Worm (Caenorhabditis elegans) whole organism, L1 larva: ENCODE measurements around the gene sym-3.

Experiments used
- C04F5.9 ChIP-seq: sonication (generic microtip); optimal IDR thresholded peaks from 2 replicates; lab custom pipeline; 2016; ENCODE audit warnings: missing genetic modification characterization, missing compliant biosample characterization
- C16A3.4 ChIP-seq: fragments of 150-350 bp; optimal IDR thresholded peaks from 2 replicates; lab custom pipeline; 2014; ENCODE audit warnings: missing biosample characterization, missing genetic modification characterization
- F16B12.6 ChIP-seq: fragments of 150-350 bp; optimal IDR thresholded peaks from 2 replicates; lab custom pipeline; 2014; ENCODE audit warnings: missing biosample characterization, missing genetic modification characterization
- Y116A8C.19 ChIP-seq: sonication (generic microtip); optimal IDR thresholded peaks from 2 replicates; lab custom pipeline; 2016; ENCODE audit warnings: missing compliant biosample characterization, missing genetic modification characterization, borderline replicate concordance
- aha-1 ChIP-seq: fragments of 150-350 bp; optimal IDR thresholded peaks from 2 replicates; lab custom pipeline; 2014; ENCODE audit warnings: missing biosample characterization, missing genetic modification characterization
- ama-1 ChIP-seq: fragments of 150-350 bp; optimal IDR thresholded peaks from 2 replicates; lab custom pipeline; 2014
- ceh-63 ChIP-seq: fragments of 200-800 bp; sonication (Bioruptor generic); optimal IDR thresholded peaks from 2 replicates; lab custom pipeline; 2018; ENCODE audit warnings: mild to moderate bottlenecking, missing genetic modification characterization, missing compliant biosample characterization
- ceh-8 ChIP-seq: fragments of 200-800 bp; sonication (Bioruptor generic); optimal IDR thresholded peaks from 2 replicates; lab custom pipeline; 2018; ENCODE audit warnings: mild to moderate bottlenecking, missing genetic modification characterization, moderate library complexity, missing compliant biosample characterization
- ceh-90 ChIP-seq: sonication (generic microtip); optimal IDR thresholded peaks from 2 replicates; lab custom pipeline; 2016; ENCODE audit warnings: missing genetic modification characterization, missing compliant biosample characterization
- ces-1 ChIP-seq: fragments of 150-350 bp; optimal IDR thresholded peaks from 2 replicates; lab custom pipeline; 2014; ENCODE audit warnings: missing biosample characterization, missing genetic modification reagents, missing genetic modification characterization
- dsc-1 ChIP-seq: sonication (generic microtip); optimal IDR thresholded peaks from 2 replicates; lab custom pipeline; 2016; ENCODE audit warnings: mild to moderate bottlenecking, missing genetic modification characterization, missing compliant biosample characterization
- efl-1 ChIP-seq, 4 experiments: fragments of 150-350 bp; optimal IDR thresholded peaks in 3 of 4; peaks in 1 of 4; 1 replicate in 1 of 4; 2 replicates in 3 of 4; lab custom pipeline; 2014; ENCODE audit warnings: missing biosample characterization in 2 of 4, missing genetic modification characterization in 2 of 4, missing genetic modification reagents in 2 of 4
- efl-3 ChIP-seq: fragments of 200-800 bp; sonication (Bioruptor generic); optimal IDR thresholded peaks from 2 replicates; lab custom pipeline; 2018; ENCODE audit warnings: mild to moderate bottlenecking, missing genetic modification characterization, missing compliant biosample characterization
- egl-13 ChIP-seq: sonication (generic microtip); optimal IDR thresholded peaks from 2 replicates; lab custom pipeline; 2016; ENCODE audit warnings: missing genotype, missing genetic modification reagents, missing genetic modification characterization, missing compliant biosample characterization
- egl-27 ChIP-seq, 2 experiments: fragments of 150-350 bp in 1 of 2; sonication (generic microtip); optimal IDR thresholded peaks; 3 replicates each; lab custom pipeline; 2017 to 2018; ENCODE audit warnings: missing biosample characterization in 2 of 2, missing genetic modification characterization in 2 of 2, missing genetic modification reagents in 2 of 2
- elt-2 ChIP-seq: sonication (generic microtip); optimal IDR thresholded peaks from 2 replicates; lab custom pipeline; 2016; ENCODE audit warnings: missing genetic modification characterization, mild to moderate bottlenecking, inconsistent platforms, missing compliant biosample characterization, missing genetic modification reagents
- ets-5 ChIP-seq: fragments of 200-800 bp; sonication (Bioruptor generic); IDR thresholded peaks from 2 replicates; pipeline ENCODE4 v1.3.6; 2022; ENCODE audit warnings: missing genetic modification characterization, missing compliant biosample characterization
- fkh-10 ChIP-seq: sonication (generic microtip); optimal IDR thresholded peaks from 2 replicates; lab custom pipeline; 2017; ENCODE audit warnings: missing biosample characterization, missing genetic modification reagents, missing genetic modification characterization
- fkh-4 ChIP-seq: sonication (generic microtip); optimal IDR thresholded peaks from 2 replicates; lab custom pipeline; 2016; ENCODE audit warnings: missing compliant biosample characterization, missing genetic modification characterization, borderline replicate concordance
- fkh-8 ChIP-seq: sonication (generic microtip); optimal IDR thresholded peaks from 2 replicates; lab custom pipeline; 2016; ENCODE audit warnings: mild to moderate bottlenecking, missing genetic modification characterization, missing compliant biosample characterization
- fos-1 ChIP-seq: fragments of 150-350 bp; optimal IDR thresholded peaks from 2 replicates; lab custom pipeline; 2014; ENCODE audit warnings: missing biosample characterization, missing genetic modification characterization
- hlh-4 ChIP-seq: sonication (generic microtip); optimal IDR thresholded peaks from 2 replicates; lab custom pipeline; 2016; ENCODE audit warnings: mild to moderate bottlenecking, missing genetic modification characterization, missing compliant biosample characterization
- irx-1 ChIP-seq: sonication (generic microtip); optimal IDR thresholded peaks from 2 replicates; lab custom pipeline; 2016; ENCODE audit warnings: missing genetic modification characterization, missing compliant biosample characterization
- isw-1 ChIP-seq: fragments of 200-800 bp; sonication (Bioruptor generic); IDR thresholded peaks from 2 replicates; pipeline ENCODE4 v1.3.6; 2022; ENCODE audit warnings: missing genetic modification characterization, missing compliant biosample characterization
- jun-1 ChIP-seq: fragments of 150-350 bp; optimal IDR thresholded peaks from 2 replicates; lab custom pipeline; 2014; ENCODE audit warnings: missing biosample characterization, missing genetic modification reagents, missing genetic modification characterization
- lin-13 ChIP-seq: fragments of 150-350 bp; optimal IDR thresholded peaks from 2 replicates; lab custom pipeline; 2014; ENCODE audit warnings: missing biosample characterization, missing genetic modification reagents, missing genetic modification characterization
- lin-14 ChIP-seq: fragments of 200-800 bp; sonication (Bioruptor generic); optimal IDR thresholded peaks from 2 replicates; lab custom pipeline; 2018; ENCODE audit warnings: mild to moderate bottlenecking, missing genetic modification characterization, moderate library complexity, missing compliant biosample characterization
- lin-15B ChIP-seq: fragments of 150-350 bp; sonication (generic microtip); optimal IDR thresholded peaks from 3 replicates; lab custom pipeline; 2014; ENCODE audit warnings: missing biosample characterization, missing genetic modification characterization
- lin-35 ChIP-seq, 2 experiments: fragments of 150-350 bp; optimal IDR thresholded peaks; 2 replicates each; lab custom pipeline; 2014; ENCODE audit warnings: missing biosample characterization in 2 of 2, missing genetic modification characterization in 2 of 2, missing genetic modification reagents in 2 of 2
- lsy-2 ChIP-seq, 2 experiments: fragments of 150-350 bp; optimal IDR thresholded peaks; 2 replicates each; lab custom pipeline; 2014; ENCODE audit warnings: missing biosample characterization in 2 of 2, missing genetic modification characterization in 2 of 2
- mab-9 ChIP-seq: fragments of 200-800 bp; sonication (Bioruptor generic); IDR thresholded peaks from 2 replicates; pipeline ENCODE4 v1.3.6; 2022; ENCODE audit warnings: missing genetic modification reagents, missing genetic modification characterization, missing compliant biosample characterization
- mdl-1 ChIP-seq, 2 experiments: fragments of 150-350 bp; optimal IDR thresholded peaks; 2 replicates each; lab custom pipeline; 2014 to 2017; ENCODE audit warnings: missing biosample characterization in 2 of 2, missing genetic modification characterization in 2 of 2, inconsistent platforms in 1 of 2
- nhr-19 ChIP-seq: fragments of 200-800 bp; sonication (Bioruptor generic); conservative IDR thresholded peaks from 2 replicates; pipeline ENCODE4 v1.3.6; 2022; ENCODE audit warnings: missing genetic modification characterization, missing compliant biosample characterization
- nhr-237 ChIP-seq: fragments of 150-350 bp; optimal IDR thresholded peaks from 2 replicates; lab custom pipeline; 2014; ENCODE audit warnings: missing biosample characterization, missing genetic modification characterization
- nhr-28 ChIP-seq: fragments of 150-350 bp; optimal IDR thresholded peaks from 2 replicates; lab custom pipeline; 2014; ENCODE audit warnings: missing biosample characterization, missing genetic modification characterization
- nhr-71 ChIP-seq: sonication (generic microtip); optimal IDR thresholded peaks from 2 replicates; lab custom pipeline; 2016; ENCODE audit warnings: mild to moderate bottlenecking, missing genetic modification characterization, moderate library complexity, missing compliant biosample characterization
- nhr-84 ChIP-seq: sonication (generic microtip); optimal IDR thresholded peaks from 2 replicates; lab custom pipeline; 2017; ENCODE audit warnings: missing biosample characterization, missing genetic modification characterization
- nhr-85 ChIP-seq: sonication (generic microtip); peaks from one replicate; lab custom pipeline; 2016; ENCODE audit warnings: missing genetic modification characterization, inconsistent platforms, missing compliant biosample characterization
- snpc-4 ChIP-seq: fragments of 150-350 bp; optimal IDR thresholded peaks from 2 replicates; lab custom pipeline; 2014; ENCODE audit warnings: missing biosample characterization, missing genetic modification characterization
- snu-23 ChIP-seq: sonication (generic microtip); optimal IDR thresholded peaks from 2 replicates; lab custom pipeline; 2016; ENCODE audit warnings: missing genetic modification characterization, missing compliant biosample characterization
- sox-4 ChIP-seq: sonication (generic microtip); optimal IDR thresholded peaks from 2 replicates; lab custom pipeline; 2016; ENCODE audit warnings: missing genetic modification characterization, missing compliant biosample characterization
- sup-37 ChIP-seq: fragments of 200-800 bp; sonication (Bioruptor generic); optimal IDR thresholded peaks from 2 replicates; lab custom pipeline; 2018; ENCODE audit warnings: mild to moderate bottlenecking, missing genetic modification characterization, missing compliant biosample characterization
- swsn-7 ChIP-seq: sonication (generic microtip); optimal IDR thresholded peaks from 2 replicates; lab custom pipeline; 2016; ENCODE audit warnings: missing genetic modification characterization, missing compliant biosample characterization
- tbx-2 ChIP-seq: sonication (generic microtip); optimal IDR thresholded peaks from 2 replicates; lab custom pipeline; 2016; ENCODE audit warnings: missing genetic modification characterization, missing compliant biosample characterization
- tlp-1 ChIP-seq: fragments of 150-350 bp; optimal IDR thresholded peaks from 2 replicates; lab custom pipeline; 2014; ENCODE audit warnings: missing biosample characterization, missing genetic modification characterization
- unc-130 ChIP-seq: fragments of 150-350 bp; optimal IDR thresholded peaks from 2 replicates; lab custom pipeline; 2017; ENCODE audit warnings: missing biosample characterization, missing genetic modification characterization, inconsistent platforms
- unc-30 ChIP-seq: sonication (generic microtip); optimal IDR thresholded peaks from 2 replicates; lab custom pipeline; 2017; ENCODE audit warnings: missing biosample characterization, missing genetic modification characterization
- unc-62 ChIP-seq: fragments of 150-350 bp; optimal IDR thresholded peaks from 2 replicates; lab custom pipeline; 2014; ENCODE audit warnings: missing biosample characterization, missing genetic modification reagents, missing genetic modification characterization
- unc-86 ChIP-seq: sonication (generic microtip); optimal IDR thresholded peaks from 2 replicates; lab custom pipeline; 2016; ENCODE audit warnings: missing genetic modification characterization, missing compliant biosample characterization
- unc-98 ChIP-seq: fragments of 200-800 bp; sonication (Bioruptor generic); IDR thresholded peaks from 2 replicates; pipeline ENCODE4 v1.3.6; 2022; ENCODE audit warnings: missing genetic modification characterization, missing compliant biosample characterization
- vab-15 ChIP-seq: sonication (generic microtip); optimal IDR thresholded peaks from 2 replicates; lab custom pipeline; 2017; ENCODE audit warnings: missing genotype, mild to moderate bottlenecking, missing genetic modification characterization, missing compliant biosample characterization
- zag-1 ChIP-seq: fragments of 150-350 bp; optimal IDR thresholded peaks from 2 replicates; lab custom pipeline; 2014; ENCODE audit warnings: missing biosample characterization, missing genetic modification characterization
- zip-4 ChIP-seq: fragments of 200-800 bp; sonication (Bioruptor generic); optimal IDR thresholded peaks from 2 replicates; lab custom pipeline; 2018; ENCODE audit warnings: mild to moderate bottlenecking, missing genetic modification characterization, moderate library complexity, missing compliant biosample characterization

Gene sym-3

ce11 chrX:5728956-5729467 is 44.6 kb upstream of the sym-3 start (continued):
- TF ChIP-seq lsy-2 (tag; optimal IDR thresholded peaks at IDR 0.05; lab: Kevin White, UChicago) (peak in 1 of 2 experiments; percentile 61), C04F5.9 (tag; lab: Kevin White, UChicago) (no peak), F16B12.6 (tag; lab: Kevin White, UChicago) (peak; percentile 18), ceh-8 (GFP tag; lab: Kevin White, UChicago) (no peak), lin-14 (GFP tag; lab: Kevin White, UChicago) (peak; percentile 92), sox-4 (tag; lab: Kevin White, UChicago) (peak; percentile 54), nhr-19 (GFP tag; lab: Robert Waterston, UW) (peak; percentile 24), aha-1 (tag; lab: Kevin White, UChicago) (no peak), hlh-4 (no peak), tlp-1 (tag; lab: Kevin White, UChicago) (no peak), dsc-1 (tag; lab: Kevin White, UChicago) (peak; percentile 74), mdl-1 (tag; optimal IDR thresholded peaks at IDR 0.05; lab: Kevin White, UChicago) (peak in 1 of 2 experiments; percentile 14), lin-13 (GFP tag; lab: Kevin White, UChicago) (peak; percentile 26), sup-37 (GFP tag; lab: Kevin White, UChicago) (no peak), jun-1 (tag; lab: Kevin White, UChicago) (peak; percentile 54), efl-3 (GFP tag; lab: Kevin White, UChicago) (no peak), ets-5 (GFP tag; lab: Robert Waterston, UW) (no peak), C16A3.4 (peak; percentile 27), isw-1 (GFP tag; lab: Robert Waterston, UW) (no peak; the same call in none of the 2 replicates), nhr-84 (no peak), Y116A8C.19 (tag; lab: Kevin White, UChicago) (no peak), tbx-2 (tag; lab: Kevin White, UChicago) (peak; percentile 79), egl-27 (tag; optimal IDR thresholded peaks at IDR 0.05; lab: Kevin White, UChicago) (peak in 1 of 2 experiments; percentile 61), snpc-4 (tag; lab: Kevin White, UChicago) (no peak), fos-1 (tag; lab: Kevin White, UChicago) (peak; percentile 35), fkh-4 (tag; lab: Kevin White, UChicago) (no peak), zip-4 (GFP tag; lab: Kevin White, UChicago) (peak; percentile 15), ceh-63 (GFP tag; lab: Kevin White, UChicago) (no peak), unc-130 (tag; lab: Kevin White, UChicago) (no peak), swsn-7 (tag; lab: Kevin White, UChicago) (peak; percentile 76), unc-30 (tag; lab: Kevin White, UChicago) (no peak), fkh-8 (tag; lab: Kevin White, UChicago) (peak; percentile 91), elt-2 (tag; lab: Kevin White, UChicago) (no peak), nhr-85 (no peak), unc-98 (no peak), fkh-10 (GFP tag; lab: Kevin White, UChicago) (peak; percentile 72), nhr-71 (tag; lab: Kevin White, UChicago) (peak; percentile 78), mab-9 (no peak), unc-86 (peak; percentile 86), snu-23 (GFP tag; lab: Kevin White, UChicago) (peak; percentile 67), lin-15B (tag; lab: Kevin White, UChicago) (no peak), unc-62 (no peak), efl-1 (optimal IDR thresholded peaks at IDR 0.05; lab: Kevin White, UChicago) (peak; percentile 4 to 23), efl-1 (GFP tag; optimal IDR thresholded peaks at IDR 0.05 in 1 of 2; lab: Kevin White, UChicago) (peak in 1 of 2 experiments; percentile 78), nhr-28 (no peak), irx-1 (peak; percentile 26), ama-1 (lab: Kevin White, UChicago) (no peak), ceh-90 (tag; lab: Kevin White, UChicago) (no peak), ces-1 (GFP tag; lab: Kevin White, UChicago) (no peak), lin-35 (GFP tag; optimal IDR thresholded peaks at IDR 0.05; lab: Kevin White, UChicago) (no peak), egl-13 (tag; lab: Kevin White, UChicago) (peak; percentile 79), zag-1 (tag; lab: Kevin White, UChicago) (no peak), vab-15 (tag; lab: Kevin White, UChicago) (no peak), nhr-237 (tag; lab: Kevin White, UChicago) (no peak)
